Worm (Caenorhabditis elegans): Measurements from ENCODE around the gene C06E1.11.

DNA sequence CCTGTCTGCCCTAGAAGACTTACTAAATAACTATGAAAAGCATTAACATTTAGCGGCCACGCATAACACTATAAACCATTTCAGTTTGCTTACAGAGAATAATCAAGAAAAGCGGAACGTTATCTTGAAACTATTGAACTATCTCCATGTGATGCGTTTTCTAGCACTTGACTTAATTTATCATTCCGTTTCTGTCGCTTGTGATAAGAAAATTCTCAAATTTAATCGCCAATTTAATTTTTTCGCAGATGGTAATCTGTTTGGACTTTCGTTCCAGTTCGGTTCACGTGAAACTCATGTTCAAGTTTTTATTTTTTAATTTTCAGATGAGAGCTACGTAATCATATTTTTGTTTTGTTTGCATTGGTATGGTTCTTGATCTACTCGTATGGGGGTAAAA, 40.5 kb upstream of the C06E1.11 start:
- TF ChIP-seq sox-2 (GFP tag; IDR thresholded peaks at IDR 0.05): no peak
- TF ChIP-seq sdc-2 (tag; optimal IDR thresholded peaks at IDR 0.05): no peak
- no peak for TF ChIP-seq ama-1 (optimal IDR thresholded peaks at IDR 0.05)
- TF ChIP-seq syd-9 (tag; optimal IDR thresholded peaks at IDR 0.05): no peak
